Worm (Caenorhabditis elegans) whole organism, late embryonic: Measurements from ENCODE around the gene rbf-1.

Source experiments
- C38D4.7 ChIP-seq: fragments of 200-800 bp; sonication (Bioruptor generic); optimal IDR thresholded peaks from 2 replicates; lab custom pipeline; 2018; ENCODE audit warnings: mild to moderate bottlenecking, missing genetic modification characterization, moderate library complexity, missing compliant biosample characterization
- F13H6.1 ChIP-seq: sonication (generic microtip); optimal IDR thresholded peaks from 2 replicates; lab custom pipeline; 2016; ENCODE audit warnings: missing genetic modification characterization, missing compliant biosample characterization
- K09A11.1 ChIP-seq: sonication (generic microtip); optimal IDR thresholded peaks from 2 replicates; lab custom pipeline; 2017; ENCODE audit warnings: antibody characterized with exemption, mild to moderate bottlenecking, missing genetic modification characterization, missing compliant biosample characterization; ENCODE audit not compliant: insufficient read depth
- ahr-1 ChIP-seq: sonication (generic microtip); optimal IDR thresholded peaks from 2 replicates; lab custom pipeline; 2016; ENCODE audit warnings: missing genetic modification characterization, missing compliant biosample characterization
- ceh-18 ChIP-seq: sonication (generic microtip); optimal IDR thresholded peaks from 2 replicates; lab custom pipeline; 2016; ENCODE audit warnings: missing genetic modification characterization, missing compliant biosample characterization
- elt-2 ChIP-seq: sonication (generic microtip); optimal IDR thresholded peaks from 2 replicates; lab custom pipeline; 2016; ENCODE audit warnings: missing genetic modification reagents, missing genetic modification characterization, missing compliant biosample characterization
- ets-4 ChIP-seq: sonication (generic microtip); optimal IDR thresholded peaks from 2 replicates; lab custom pipeline; 2016; ENCODE audit warnings: missing genetic modification characterization, missing compliant biosample characterization
- fkh-10 ChIP-seq: fragments of 150-350 bp; optimal IDR thresholded peaks from 2 replicates; lab custom pipeline; 2014; ENCODE audit warnings: missing biosample characterization, missing genetic modification reagents, missing genetic modification characterization
- hlh-15 ChIP-seq: sonication (generic microtip); optimal IDR thresholded peaks from 2 replicates; lab custom pipeline; 2016; ENCODE audit warnings: missing genetic modification characterization, missing compliant biosample characterization
- hlh-30 ChIP-seq: sonication (generic microtip); optimal IDR thresholded peaks from 2 replicates; lab custom pipeline; 2017; ENCODE audit warnings: antibody characterized with exemption, missing genetic modification characterization, missing compliant biosample characterization; ENCODE audit not compliant: insufficient read depth
- nhr-11 ChIP-seq: fragments of 150-350 bp; optimal IDR thresholded peaks from 2 replicates; lab custom pipeline; 2014; ENCODE audit warnings: missing biosample characterization, missing genetic modification characterization

DNA sequence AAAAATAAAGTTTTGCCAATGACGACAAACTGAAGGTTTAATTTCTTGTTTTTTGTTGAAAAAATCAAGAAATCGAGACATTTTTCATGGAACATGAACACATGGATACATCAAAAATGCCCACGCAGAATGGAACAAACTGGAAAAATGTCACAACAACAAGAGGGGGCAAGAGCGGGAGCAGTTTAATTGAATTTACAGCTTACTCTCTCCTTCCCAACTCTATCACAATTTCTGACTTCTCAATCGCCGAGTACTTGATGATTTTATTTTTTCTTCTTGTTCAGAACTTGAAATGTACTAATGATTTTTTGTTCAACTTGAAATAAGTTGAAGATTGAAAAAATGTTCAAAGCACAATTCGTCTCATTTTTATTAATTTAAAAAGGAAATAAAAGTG, 30.3 kb upstream of the rbf-1 start:
- TF ChIP-seq hlh-30 (no peak), K09A11.1 (tag; lab: Kevin White, UChicago) (no peak), nhr-11 (tag; lab: Kevin White, UChicago) (no peak), F13H6.1 (tag; lab: Kevin White, UChicago) (no peak), hlh-15 (tag; lab: Kevin White, UChicago) (no peak), fkh-10 (GFP tag; lab: Kevin White, UChicago) (no peak), ceh-18 (tag; lab: Kevin White, UChicago) (no peak), C38D4.7 (GFP tag; lab: Kevin White, UChicago) (no peak), ahr-1 (no peak), elt-2 (no peak), ets-4 (tag; lab: Kevin White, UChicago) (no peak)
